Worm (Caenorhabditis elegans) whole organism, midembryonic: Measurements from ENCODE around the gene C18B12.4.

Experiments
- cog-1 ChIP-seq: sonication (generic microtip); optimal IDR thresholded peaks from 2 replicates; lab custom pipeline; 2016; ENCODE audit warnings: missing genetic modification characterization, missing compliant biosample characterization
- klf-2 ChIP-seq: fragments of 200-800 bp; sonication (Bioruptor generic); conservative IDR thresholded peaks from 2 replicates; pipeline ENCODE4 v1.3.6; 2022; ENCODE audit warnings: missing genetic modification reagents, missing genetic modification characterization, missing compliant biosample characterization
- ref-1 ChIP-seq: fragments of 200-800 bp; sonication (Bioruptor generic); conservative IDR thresholded peaks from 2 replicates; pipeline ENCODE4 v1.3.6; 2022; ENCODE audit warnings: missing genetic modification reagents, missing genetic modification characterization, missing compliant biosample characterization
- ztf-23 ChIP-seq: fragments of 200-800 bp; sonication (Bioruptor generic); IDR thresholded peaks from 2 replicates; pipeline ENCODE4 v1.3.6; 2022; ENCODE audit warnings: missing genetic modification reagents, missing genetic modification characterization, missing compliant biosample characterization

- TF ChIP-seq ref-1, result no peak
- no peak for TF ChIP-seq ztf-23 (GFP tag; lab: Robert Waterston, UW)
- TF ChIP-seq cog-1 (tag; lab: Kevin White, UChicago), result no peak
- no peak for TF ChIP-seq klf-2
Observed at ce11 chrX:15056737-15057136, 16.3 kb upstream of the C18B12.4 start, which contains the start of gene H03G16.5.
